Worm (Caenorhabditis elegans) whole organism, young adult: Measurements from ENCODE around the gene kreg-1.

Experiments
- B0035.1 ChIP-seq: sonication (generic microtip); optimal IDR thresholded peaks from 2 replicates; lab custom pipeline; 2016; ENCODE audit warnings: missing genetic modification characterization, mild to moderate bottlenecking, missing compliant biosample characterization, missing genotype, missing genetic modification reagents
- C17E4.6 ChIP-seq: fragments of 200-800 bp; sonication (Bioruptor generic); IDR thresholded peaks from 2 replicates; pipeline ENCODE4 v1.3.6; 2022; ENCODE audit warnings: missing genetic modification reagents, missing genetic modification characterization, missing compliant biosample characterization
- D2030.7 ChIP-seq: fragments of 200-800 bp; sonication (Bioruptor generic); IDR thresholded peaks from 2 replicates; pipeline ENCODE4 v1.3.6; 2022; ENCODE audit warnings: missing genetic modification reagents, missing genetic modification characterization, missing compliant biosample characterization
- F33H1.4 ChIP-seq: fragments of 200-800 bp; sonication (Bioruptor generic); IDR thresholded peaks from 2 replicates; pipeline ENCODE4 v1.3.6; 2022; ENCODE audit warnings: missing genetic modification reagents, missing genetic modification characterization, missing compliant biosample characterization
- K12H6.12 ChIP-seq: fragments of 200-800 bp; sonication (Bioruptor generic); optimal IDR thresholded peaks from 2 replicates; lab custom pipeline; 2018; ENCODE audit warnings: mild to moderate bottlenecking, missing genetic modification characterization, missing compliant biosample characterization
- T07F8.4 ChIP-seq: sonication (generic microtip); optimal IDR thresholded peaks from 2 replicates; lab custom pipeline; 2016; ENCODE audit warnings: mild to moderate bottlenecking, missing genetic modification characterization, moderate library complexity, missing compliant biosample characterization
- Y56A3A.18 ChIP-seq: fragments of 200-800 bp; sonication (Bioruptor generic); IDR thresholded peaks from 2 replicates; pipeline ENCODE4 v1.3.6; 2022; ENCODE audit warnings: missing genetic modification reagents, missing genetic modification characterization, missing compliant biosample characterization
- Y67H2A.10 ChIP-seq: fragments of 200-800 bp; sonication (Bioruptor generic); conservative IDR thresholded peaks from 2 replicates; pipeline ENCODE4 v1.3.6; 2022; ENCODE audit warnings: missing genetic modification reagents, missing genetic modification characterization, missing compliant biosample characterization
- akir-1 ChIP-seq: fragments of 200-800 bp; sonication (Bioruptor generic); optimal IDR thresholded peaks from 2 replicates; lab custom pipeline; 2018; ENCODE audit warnings: mild to moderate bottlenecking, missing genetic modification characterization, moderate library complexity, missing compliant biosample characterization
- aptf-3 ChIP-seq: fragments of 200-800 bp; sonication (Bioruptor generic); IDR thresholded peaks from 2 replicates; pipeline ENCODE4 v1.3.6; 2022; ENCODE audit warnings: missing genetic modification characterization, missing compliant biosample characterization
- atf-7 ChIP-seq: sonication (generic microtip); optimal IDR thresholded peaks from 2 replicates; lab custom pipeline; 2017; ENCODE audit warnings: mild to moderate bottlenecking, missing genetic modification characterization, missing compliant biosample characterization
- attf-3 ChIP-seq: fragments of 200-800 bp; sonication (Bioruptor generic); conservative IDR thresholded peaks from 2 replicates; pipeline ENCODE4 v1.3.6; 2022; ENCODE audit warnings: missing genetic modification reagents, missing genetic modification characterization, missing compliant biosample characterization
- attf-5 ChIP-seq: fragments of 200-800 bp; sonication (Bioruptor generic); optimal IDR thresholded peaks from 2 replicates; lab custom pipeline; 2018; ENCODE audit warnings: mild to moderate bottlenecking, missing genetic modification characterization, missing compliant biosample characterization
- bed-2 ChIP-seq: fragments of 200-800 bp; sonication (Bioruptor generic); IDR thresholded peaks from 2 replicates; pipeline ENCODE4 v1.3.6; 2022; ENCODE audit warnings: missing genetic modification reagents, missing genetic modification characterization, missing compliant biosample characterization
- cebp-2 ChIP-seq: fragments of 200-800 bp; sonication (Bioruptor generic); IDR thresholded peaks from 2 replicates; pipeline ENCODE4 v1.3.6; 2022; ENCODE audit warnings: missing genetic modification characterization, missing compliant biosample characterization
- ceh-100 ChIP-seq: fragments of 200-800 bp; sonication (Bioruptor generic); IDR thresholded peaks from 2 replicates; pipeline ENCODE4 v1.3.6; 2022; ENCODE audit warnings: missing genetic modification reagents, missing genetic modification characterization, missing compliant biosample characterization
- ceh-27 ChIP-seq: fragments of 200-800 bp; sonication (Bioruptor generic); optimal IDR thresholded peaks from 2 replicates; lab custom pipeline; 2018; ENCODE audit warnings: mild to moderate bottlenecking, missing genetic modification characterization, moderate library complexity, missing compliant biosample characterization
- ceh-79 ChIP-seq: sonication (generic microtip); optimal IDR thresholded peaks from 2 replicates; lab custom pipeline; 2017; ENCODE audit warnings: mild to moderate bottlenecking, missing genetic modification characterization, missing compliant biosample characterization
- ceh-91 ChIP-seq: fragments of 200-800 bp; sonication (Bioruptor generic); IDR thresholded peaks from 2 replicates; pipeline ENCODE4 v1.3.6; 2022; ENCODE audit warnings: missing genetic modification reagents, missing genetic modification characterization, missing compliant biosample characterization
- chd-7 ChIP-seq: sonication (generic microtip); optimal IDR thresholded peaks from 2 replicates; lab custom pipeline; 2016; ENCODE audit warnings: mild to moderate bottlenecking, missing genetic modification characterization, moderate library complexity, missing compliant biosample characterization
- egl-18 ChIP-seq: fragments of 200-800 bp; sonication (Bioruptor generic); IDR thresholded peaks from 2 replicates; pipeline ENCODE4 v1.3.6; 2022; ENCODE audit warnings: missing genetic modification reagents, missing genetic modification characterization, missing compliant biosample characterization
- gei-17 ChIP-seq: fragments of 200-800 bp; sonication (Bioruptor generic); optimal IDR thresholded peaks from 2 replicates; lab custom pipeline; 2018; ENCODE audit warnings: mild to moderate bottlenecking, missing genetic modification characterization, missing compliant biosample characterization
- hlh-26 ChIP-seq: fragments of 200-800 bp; sonication (Bioruptor generic); conservative IDR thresholded peaks from 2 replicates; pipeline ENCODE4 v1.3.6; 2022; ENCODE audit warnings: missing genetic modification reagents, missing genetic modification characterization, missing compliant biosample characterization
- hmg-1.2 ChIP-seq: fragments of 200-800 bp; sonication (Bioruptor generic); IDR thresholded peaks from 2 replicates; pipeline ENCODE4 v1.3.6; 2022; ENCODE audit warnings: missing genetic modification reagents, missing genetic modification characterization, missing compliant biosample characterization
- hmg-20 ChIP-seq: fragments of 200-800 bp; sonication (Bioruptor generic); IDR thresholded peaks from 2 replicates; pipeline ENCODE4 v1.3.6; 2022; ENCODE audit warnings: missing genetic modification reagents, missing genetic modification characterization, missing compliant biosample characterization
- lin-35 ChIP-seq, 3 experiments: fragments of 150-350 bp in 2 of 3; sonication (generic microtip) in 1 of 3; optimal IDR thresholded peaks; 2 replicates each; lab custom pipeline; 2014 to 2018; ENCODE audit warnings: missing biosample characterization in 3 of 3, missing genetic modification characterization in 3 of 3, missing genetic modification reagents in 3 of 3
- lin-40 ChIP-seq: sonication (generic microtip); optimal IDR thresholded peaks from 2 replicates; lab custom pipeline; 2016; ENCODE audit warnings: missing genetic modification characterization, mild to moderate bottlenecking, missing compliant biosample characterization, missing genotype, missing genetic modification reagents
- lsy-27 ChIP-seq: sonication (generic microtip); optimal IDR thresholded peaks from 2 replicates; lab custom pipeline; 2017; ENCODE audit warnings: missing genetic modification characterization, mild to moderate bottlenecking, missing compliant biosample characterization, antibody characterized with exemption, missing genotype, borderline replicate concordance; ENCODE audit not compliant: insufficient read depth
- mcd-1 ChIP-seq: fragments of 200-800 bp; sonication (Bioruptor generic); IDR thresholded peaks from 2 replicates; pipeline ENCODE4 v1.3.6; 2022; ENCODE audit warnings: missing genetic modification reagents, missing genetic modification characterization, missing compliant biosample characterization
- mel-28 ChIP-seq: sonication (generic microtip); optimal IDR thresholded peaks from 2 replicates; lab custom pipeline; 2016; ENCODE audit warnings: borderline replicate concordance, mild to moderate bottlenecking, missing genetic modification characterization, missing compliant biosample characterization
- mxl-1 ChIP-seq: sonication (generic microtip); optimal IDR thresholded peaks from 2 replicates; lab custom pipeline; 2016; ENCODE audit warnings: missing genetic modification characterization, missing compliant biosample characterization
- nfya-1 ChIP-seq: sonication (generic microtip); optimal IDR thresholded peaks from 2 replicates; lab custom pipeline; 2017; ENCODE audit warnings: antibody characterized with exemption, missing compliant biosample characterization, missing genetic modification characterization, borderline replicate concordance; ENCODE audit not compliant: insufficient read depth
- nfya-2 ChIP-seq: fragments of 200-800 bp; sonication (Bioruptor generic); IDR thresholded peaks from 2 replicates; pipeline ENCODE4 v1.3.6; 2022; ENCODE audit warnings: missing genetic modification reagents, missing genetic modification characterization, missing compliant biosample characterization
- nhr-120 ChIP-seq: fragments of 200-800 bp; sonication (Bioruptor generic); IDR thresholded peaks from 2 replicates; pipeline ENCODE4 v1.3.6; 2022; ENCODE audit warnings: missing genetic modification characterization, missing compliant biosample characterization
- nhr-80 ChIP-seq: sonication (generic microtip); optimal IDR thresholded peaks from 2 replicates; lab custom pipeline; 2016; ENCODE audit warnings: missing genetic modification characterization, missing compliant biosample characterization
- pha-4 ChIP-seq: fragments of 150-350 bp; sonication (generic microtip); optimal IDR thresholded peaks from 2 replicates; lab custom pipeline; 2014; ENCODE audit warnings: missing biosample characterization, missing genetic modification reagents, missing genetic modification characterization
- rcor-1 ChIP-seq: fragments of 200-800 bp; sonication (Bioruptor generic); IDR thresholded peaks from 2 replicates; pipeline ENCODE4 v1.3.6; 2022; ENCODE audit warnings: missing genetic modification reagents, missing genetic modification characterization, missing compliant biosample characterization
- sdz-38 ChIP-seq: sonication (generic microtip); optimal IDR thresholded peaks from 2 replicates; lab custom pipeline; 2016; ENCODE audit warnings: missing genotype, missing genetic modification characterization, missing compliant biosample characterization
- snpc-3.4 ChIP-seq: sonication (generic microtip); optimal IDR thresholded peaks from 2 replicates; lab custom pipeline; 2017; ENCODE audit warnings: missing genetic modification characterization, mild to moderate bottlenecking, missing compliant biosample characterization, antibody characterized with exemption, moderate library complexity, missing genotype, missing genetic modification reagents
- snpc-4 ChIP-seq, 5 experiments: fragments of 150-350 bp in 1 of 5; sonication (generic microtip) in 4 of 5; optimal IDR thresholded peaks; 2 replicates each; lab custom pipeline; 2014 to 2018; ENCODE audit warnings: missing genetic modification characterization in 5 of 5, missing biosample characterization in 3 of 5, antibody characterized with exemption in 2 of 5, mild to moderate bottlenecking in 2 of 5, missing compliant biosample characterization in 2 of 5, missing genotype in 2 of 5, moderate library complexity in 2 of 5, missing genetic modification reagents in 1 of 5
- tlf-1 ChIP-seq: fragments of 200-800 bp; sonication (Bioruptor generic); optimal IDR thresholded peaks from 2 replicates; lab custom pipeline; 2018; ENCODE audit warnings: mild to moderate bottlenecking, missing genetic modification characterization, missing compliant biosample characterization
- zfh-2 ChIP-seq: fragments of 200-800 bp; sonication (Bioruptor generic); conservative IDR thresholded peaks from 2 replicates; pipeline ENCODE4 v1.3.6; 2022; ENCODE audit warnings: missing genetic modification reagents, missing genetic modification characterization, missing compliant biosample characterization
- zim-3 ChIP-seq: sonication (generic microtip); optimal IDR thresholded peaks from 2 replicates; lab custom pipeline; 2017; ENCODE audit warnings: mild to moderate bottlenecking, missing genetic modification characterization, moderate library complexity, missing compliant biosample characterization
- ztf-18 ChIP-seq: sonication (generic microtip); optimal IDR thresholded peaks from 2 replicates; lab custom pipeline; 2016; ENCODE audit warnings: missing genotype, mild to moderate bottlenecking, missing genetic modification characterization, missing compliant biosample characterization
- ztf-22 ChIP-seq: fragments of 200-800 bp; sonication (Bioruptor generic); optimal IDR thresholded peaks from 2 replicates; lab custom pipeline; 2018; ENCODE audit warnings: mild to moderate bottlenecking, missing genetic modification characterization, moderate library complexity, missing compliant biosample characterization
- ztf-26 ChIP-seq: sonication (generic microtip); optimal IDR thresholded peaks from 2 replicates; lab custom pipeline; 2017; ENCODE audit warnings: missing genetic modification characterization, missing compliant biosample characterization
- ztf-28 ChIP-seq: fragments of 200-800 bp; sonication (Bioruptor generic); IDR thresholded peaks from 2 replicates; pipeline ENCODE4 v1.3.6; 2022; ENCODE audit warnings: missing genetic modification reagents, missing genetic modification characterization, missing compliant biosample characterization
- ztf-3 ChIP-seq: fragments of 200-800 bp; sonication (Bioruptor generic); optimal IDR thresholded peaks from 2 replicates; lab custom pipeline; 2018; ENCODE audit warnings: mild to moderate bottlenecking, missing genetic modification characterization, missing compliant biosample characterization

The kreg-1 gene

ce11 chrX:8736965-8737464, 27.5 kb downstream of the kreg-1 start, which contains the start of gene M02D8.3:
TSS of gene M02D8.3 (minus strand) at chrX:8737015.
- TF ChIP-seq Y56A3A.18 (GFP tag; lab: Robert Waterston, UW): no peak
- TF ChIP-seq bed-2 (GFP tag; lab: Robert Waterston, UW): no peak
- TF ChIP-seq chd-7 (tag; lab: Kevin White, UChicago): no peak
- TF ChIP-seq F33H1.4: no peak
- TF ChIP-seq ztf-28 (GFP tag; lab: Robert Waterston, UW): no peak
- peak; percentile 64 for TF ChIP-seq attf-5 (GFP tag; lab: Kevin White, UChicago)
- TF ChIP-seq rcor-1 (GFP tag; lab: Robert Waterston, UW): no peak
- TF ChIP-seq B0035.1 (tag; lab: Kevin White, UChicago): no peak
- TF ChIP-seq sdz-38 (tag; lab: Kevin White, UChicago): no peak
- peak; percentile 34 for TF ChIP-seq K12H6.12 (tag; lab: Kevin White, UChicago)
- TF ChIP-seq ceh-79: no peak
- no peak for TF ChIP-seq nfya-1 (tag; lab: Kevin White, UChicago)
- TF ChIP-seq hlh-26 (GFP tag; lab: Robert Waterston, UW): no peak
- no peak for TF ChIP-seq nhr-120
- no peak for TF ChIP-seq gei-17 (GFP tag; lab: Kevin White, UChicago)
- peak; percentile 40 for TF ChIP-seq ceh-27
- peak; percentile 62 for TF ChIP-seq mcd-1 (GFP tag; lab: Robert Waterston, UW)
- no peak for TF ChIP-seq C17E4.6
- TF ChIP-seq attf-3: no peak
- no peak for TF ChIP-seq snpc-3.4 (tag; lab: Kevin White, UChicago)
- no peak for TF ChIP-seq akir-1 (GFP tag; lab: Kevin White, UChicago)
- TF ChIP-seq atf-7 (tag; lab: Kevin White, UChicago): no peak
- TF ChIP-seq ztf-26 (tag; lab: Kevin White, UChicago): no peak
- no peak for TF ChIP-seq mel-28
- no peak for TF ChIP-seq ztf-22 (GFP tag; lab: Kevin White, UChicago)
- TF ChIP-seq hmg-1.2 (GFP tag; lab: Robert Waterston, UW): peak; percentile 45; the same call in 1 of the 2 replicates
- no peak for TF ChIP-seq lin-35 (GFP tag; optimal IDR thresholded peaks at IDR 0.05; lab: Kevin White, UChicago)
- no peak for TF ChIP-seq zfh-2 (GFP tag; lab: Robert Waterston, UW)
- no peak for TF ChIP-seq egl-18 (GFP tag; lab: Robert Waterston, UW)
- TF ChIP-seq Y67H2A.10 (GFP tag; lab: Robert Waterston, UW): no peak
- no peak for TF ChIP-seq tlf-1 (GFP tag; lab: Kevin White, UChicago)
- TF ChIP-seq cebp-2: no peak
- TF ChIP-seq lsy-27 (tag; lab: Kevin White, UChicago): no peak
- no peak for TF ChIP-seq ztf-3
- no peak for TF ChIP-seq T07F8.4 (tag; lab: Kevin White, UChicago)
- TF ChIP-seq zim-3 (tag; lab: Kevin White, UChicago): no peak
- no peak for TF ChIP-seq D2030.7
- no peak for TF ChIP-seq snpc-4 (GFP tag; optimal IDR thresholded peaks at IDR 0.05; lab: Kevin White, UChicago)
- no peak for TF ChIP-seq snpc-4 (tag; optimal IDR thresholded peaks at IDR 0.05; lab: Kevin White, UChicago)
- TF ChIP-seq nhr-80 (tag; lab: Kevin White, UChicago): peak; percentile 53
- TF ChIP-seq mxl-1: no peak
- no peak for TF ChIP-seq pha-4 (tag; lab: Kevin White, UChicago)
- TF ChIP-seq aptf-3: no peak
- TF ChIP-seq ceh-100 (GFP tag; lab: Robert Waterston, UW): no peak
- no peak for TF ChIP-seq hmg-20
- no peak for TF ChIP-seq ztf-18 (tag; lab: Kevin White, UChicago)
- TF ChIP-seq lin-40 (tag; lab: Kevin White, UChicago): peak; percentile 19
- TF ChIP-seq ceh-91 (GFP tag; lab: Robert Waterston, UW): no peak
- no peak for TF ChIP-seq nfya-2
